Worm (Caenorhabditis elegans) whole organism, young adult: Measurements from ENCODE around the gene C18E9.9.

ENCODE experiments used
- madf-10 ChIP-seq: sonication (generic microtip); optimal IDR thresholded peaks from 2 replicates; lab custom pipeline; 2016; ENCODE audit warnings: mild to moderate bottlenecking, missing genetic modification characterization, missing compliant biosample characterization
- ztf-22 ChIP-seq: fragments of 200-800 bp; sonication (Bioruptor generic); optimal IDR thresholded peaks from 2 replicates; lab custom pipeline; 2018; ENCODE audit warnings: mild to moderate bottlenecking, missing genetic modification characterization, moderate library complexity, missing compliant biosample characterization

ce11 chrII:8962206-8962605 lies 27.1 kb downstream of the C18E9.9 start:
- no peak for TF ChIP-seq ztf-22 (GFP tag; lab: Kevin White, UChicago)
- no peak for TF ChIP-seq madf-10 (tag; lab: Kevin White, UChicago)
